Worm (Caenorhabditis elegans): ENCODE data around the gene F47D12.6.

ce11 chrIII:6331211-6331782 lies 44.2 kb upstream of the F47D12.6 start, which contains the start of gene C56G2.4:
- TF ChIP-seq pha-4 (tag; optimal IDR thresholded peaks at IDR 0.05) (no peak), lsy-2 (tag; optimal IDR thresholded peaks at IDR 0.05) (no peak), ham-2 (GFP tag; optimal IDR thresholded peaks at IDR 0.05) (no peak)
